Fruit fly (Drosophila melanogaster) whole organism, embryonic: ENCODE measurements around the gene tank.

ENCODE experiments used
- Aef1 ChIP-seq: fragments of 200-800 bp; sonication (Bioruptor generic); IDR thresholded peaks from 3 replicates; pipeline ENCODE4 v1.3.6; 2022; ENCODE audit warnings: missing biosample characterization, missing genetic modification characterization
- CG10462 ChIP-seq: fragments of 200-800 bp; sonication (Bioruptor generic); optimal IDR thresholded peaks from 2 replicates; lab custom pipeline; 2016; ENCODE audit warnings: missing biosample characterization, missing genetic modification characterization
- CG10979 ChIP-seq: fragments of 200-800 bp; sonication (Bioruptor generic); optimal IDR thresholded peaks from 2 replicates; lab custom pipeline; 2018; ENCODE audit warnings: missing biosample characterization, mild to moderate bottlenecking, missing genetic modification characterization, moderate library complexity
- CG12299 ChIP-seq: fragments of 200-800 bp; sonication (Bioruptor generic); optimal IDR thresholded peaks from 2 replicates; lab custom pipeline; 2018; ENCODE audit warnings: missing biosample characterization, mild to moderate bottlenecking, missing genetic modification characterization
- CG13775 ChIP-seq: fragments of 200-800 bp; sonication (Bioruptor generic); optimal IDR thresholded peaks from 3 replicates; lab custom pipeline; 2017; ENCODE audit warnings: missing biosample characterization, mild to moderate bottlenecking, missing genetic modification characterization
- CG1602 ChIP-seq: fragments of 200-800 bp; sonication (Bioruptor generic); optimal IDR thresholded peaks from 3 replicates; lab custom pipeline; 2016; ENCODE audit warnings: missing biosample characterization, missing genetic modification characterization
- CG17359 ChIP-seq: fragments of 200-800 bp; sonication (Bioruptor generic); optimal IDR thresholded peaks from 3 replicates; lab custom pipeline; 2018; ENCODE audit warnings: missing biosample characterization, mild to moderate bottlenecking, missing genetic modification characterization, moderate library complexity
- CG17568 ChIP-seq: fragments of 200-800 bp; sonication (Bioruptor generic); optimal IDR thresholded peaks from 2 replicates; lab custom pipeline; 2018; ENCODE audit warnings: missing biosample characterization, mild to moderate bottlenecking, missing genetic modification characterization, moderate library complexity
- CG18764 ChIP-seq: fragments of 200-800 bp; sonication (Bioruptor generic); optimal IDR thresholded peaks from 3 replicates; lab custom pipeline; 2016; ENCODE audit warnings: missing biosample characterization, missing genetic modification characterization
- CG2129 ChIP-seq: fragments of 200-800 bp; sonication (Bioruptor generic); IDR thresholded peaks from 2 replicates; pipeline ENCODE4 v1.3.6; 2022; ENCODE audit warnings: missing biosample characterization, missing genetic modification characterization; ENCODE audit not compliant: partially characterized antibody
- CG3995 ChIP-seq: fragments of 200-800 bp; sonication (Bioruptor generic); optimal IDR thresholded peaks from 3 replicates; lab custom pipeline; 2016; ENCODE audit warnings: missing biosample characterization, missing genetic modification characterization
- CG43689 ChIP-seq: fragments of 200-800 bp; sonication (Bioruptor generic); IDR thresholded peaks from 2 replicates; pipeline ENCODE4 v1.3.6; 2022; ENCODE audit warnings: missing biosample characterization, missing genetic modification characterization
- CG4404 ChIP-seq: fragments of 200-800 bp; sonication (Bioruptor generic); IDR thresholded peaks from 2 replicates; pipeline ENCODE4 v1.3.6; 2022; ENCODE audit warnings: missing biosample characterization, missing genetic modification characterization
- CG7928 ChIP-seq: fragments of 200-800 bp; sonication (Bioruptor generic); optimal IDR thresholded peaks from 2 replicates; lab custom pipeline; 2017; ENCODE audit warnings: missing biosample characterization, mild to moderate bottlenecking, missing genetic modification characterization
- CG7987 ChIP-seq: fragments of 200-800 bp; sonication (Bioruptor generic); optimal IDR thresholded peaks from 2 replicates; lab custom pipeline; 2018; ENCODE audit warnings: missing biosample characterization, mild to moderate bottlenecking, missing genetic modification characterization, moderate library complexity
- CG8924 ChIP-seq: fragments of 200-800 bp; optimal IDR thresholded peaks from 3 replicates; lab custom pipeline; 2019; ENCODE audit warnings: missing biosample characterization, mild to moderate bottlenecking, missing genetic modification characterization, moderate library complexity
- Drgx ChIP-seq: fragments of 200-800 bp; sonication (Bioruptor generic); IDR thresholded peaks from 2 replicates; pipeline ENCODE4 v1.3.6; 2022; ENCODE audit warnings: missing biosample characterization, missing genetic modification characterization
- H2.0 ChIP-seq: fragments of 200-800 bp; sonication (Bioruptor generic); IDR thresholded peaks from 2 replicates; pipeline ENCODE4 v1.3.6; 2022; ENCODE audit warnings: missing biosample characterization, missing genetic modification characterization
- HmgD ChIP-seq: fragments of 200-800 bp; sonication (Bioruptor generic); optimal IDR thresholded peaks from 3 replicates; lab custom pipeline; 2016; ENCODE audit warnings: missing biosample characterization, missing genetic modification characterization
- Hsf ChIP-seq: fragments of 200-800 bp; sonication (Bioruptor generic); optimal IDR thresholded peaks from 3 replicates; lab custom pipeline; 2016; ENCODE audit warnings: missing biosample characterization, missing genetic modification characterization
- NC2β ChIP-seq: fragments of 200-800 bp; sonication (Bioruptor generic); optimal IDR thresholded peaks from 2 replicates; lab custom pipeline; 2016; ENCODE audit warnings: missing biosample characterization, missing genetic modification characterization
- Poxn ChIP-seq: fragments of 200-800 bp; sonication (Bioruptor generic); IDR thresholded peaks from 2 replicates; pipeline ENCODE4 v1.3.6; 2022; ENCODE audit warnings: missing biosample characterization, missing genetic modification characterization
- Ssrp ChIP-seq: fragments of 200-800 bp; sonication (Bioruptor generic); optimal IDR thresholded peaks from 2 replicates; lab custom pipeline; 2018; ENCODE audit warnings: missing biosample characterization, mild to moderate bottlenecking, missing genetic modification characterization, moderate library complexity
- Taf1 ChIP-seq: fragments of 200-800 bp; sonication (Bioruptor generic); IDR thresholded peaks from 2 replicates; pipeline ENCODE4 v1.3.6; 2022; ENCODE audit warnings: missing biosample characterization, missing genetic modification characterization
- amos ChIP-seq: fragments of 200-800 bp; sonication (Bioruptor generic); IDR thresholded peaks from 2 replicates; pipeline ENCODE4 v1.3.6; 2022; ENCODE audit warnings: missing biosample characterization, missing genetic modification characterization; ENCODE audit not compliant: partially characterized antibody
- caup ChIP-seq: fragments of 200-800 bp; sonication (Bioruptor generic); optimal IDR thresholded peaks from 3 replicates; lab custom pipeline; 2017; ENCODE audit warnings: missing biosample characterization, mild to moderate bottlenecking, missing genetic modification characterization, moderate library complexity; ENCODE audit not compliant: severe bottlenecking
- cg ChIP-seq: fragments of 200-800 bp; sonication (Bioruptor generic); optimal IDR thresholded peaks from 3 replicates; lab custom pipeline; 2019; ENCODE audit warnings: missing biosample characterization, mild to moderate bottlenecking, missing genetic modification characterization, moderate library complexity
- chm ChIP-seq: fragments of 200-800 bp; sonication (Bioruptor generic); IDR thresholded peaks from 2 replicates; pipeline ENCODE4 v1.3.6; 2022; ENCODE audit warnings: missing biosample characterization, missing genetic modification characterization
- dmrt11E ChIP-seq: fragments of 200-800 bp; sonication (Bioruptor generic); optimal IDR thresholded peaks from 3 replicates; lab custom pipeline; 2018; ENCODE audit warnings: missing biosample characterization, mild to moderate bottlenecking, missing genetic modification characterization, moderate library complexity
- fd96Cb ChIP-seq: fragments of 200-800 bp; sonication (Bioruptor generic); optimal IDR thresholded peaks from 2 replicates; lab custom pipeline; 2018; ENCODE audit warnings: missing biosample characterization, mild to moderate bottlenecking, missing genetic modification characterization, moderate library complexity
- fu2 ChIP-seq: fragments of 200-800 bp; sonication (Bioruptor generic); optimal IDR thresholded peaks from 2 replicates; lab custom pipeline; 2016; ENCODE audit warnings: missing biosample characterization, missing genetic modification characterization
- gsb ChIP-seq: fragments of 200-800 bp; sonication (Bioruptor generic); IDR thresholded peaks from 2 replicates; pipeline ENCODE4 v1.3.6; 2022; ENCODE audit warnings: missing biosample characterization, missing genetic modification characterization
- her ChIP-seq: fragments of 200-800 bp; sonication (Bioruptor generic); optimal IDR thresholded peaks from 2 replicates; lab custom pipeline; 2016; ENCODE audit warnings: missing biosample characterization, missing genetic modification characterization
- hkb ChIP-seq, 2 experiments: fragments of 200-800 bp in 1 of 2; fragments of >200 bp in 1 of 2; sonication (Bioruptor generic) in 1 of 2; IDR thresholded peaks in 1 of 2; optimal IDR thresholded peaks in 1 of 2; 2 replicates each; pipeline versions ENCODE4 v1.3.6 to Lab custom; 2017 to 2022; ENCODE audit warnings: missing biosample characterization in 1 of 2, missing genetic modification characterization in 1 of 2
- lola ChIP-seq, 3 experiments: fragments of >200 bp in 2 of 3; fragments of 200-800 bp in 1 of 3; sonication (Bioruptor generic) in 1 of 3; optimal IDR thresholded peaks; 2 replicates each; lab custom pipeline; 2017 to 2019; ENCODE audit warnings: missing biosample characterization in 3 of 3, missing genetic modification characterization in 3 of 3, mild to moderate bottlenecking in 1 of 3, moderate library complexity in 1 of 3
- mam ChIP-seq: fragments of 200-800 bp; sonication (Bioruptor generic); optimal IDR thresholded peaks from 3 replicates; lab custom pipeline; 2016; ENCODE audit warnings: missing biosample characterization, missing genetic modification characterization
- odd ChIP-seq: fragments of 200-800 bp; sonication (Bioruptor generic); optimal IDR thresholded peaks from 2 replicates; lab custom pipeline; 2017; ENCODE audit warnings: missing biosample characterization, mild to moderate bottlenecking, missing genetic modification characterization
- phol ChIP-seq: fragments of 200-800 bp; sonication (Bioruptor generic); optimal IDR thresholded peaks from 3 replicates; lab custom pipeline; 2018; ENCODE audit warnings: missing biosample characterization, mild to moderate bottlenecking, missing genetic modification characterization, moderate library complexity
- ranshi ChIP-seq: fragments of 200-800 bp; sonication (Bioruptor generic); IDR thresholded peaks from 2 replicates; pipeline ENCODE4 v1.3.6; 2022; ENCODE audit warnings: missing biosample characterization, missing genetic modification characterization
- row ChIP-seq: fragments of 200-800 bp; sonication (Bioruptor generic); IDR thresholded peaks from 3 replicates; pipeline ENCODE4 v1.3.6; 2022; ENCODE audit warnings: missing biosample characterization, missing genetic modification characterization
- run ChIP-seq: fragments of 200-800 bp; sonication (Bioruptor generic); optimal IDR thresholded peaks from 3 replicates; lab custom pipeline; 2018; ENCODE audit warnings: missing biosample characterization, mild to moderate bottlenecking, missing genetic modification characterization
- salm ChIP-seq: fragments of 200-800 bp; sonication (Bioruptor generic); optimal IDR thresholded peaks from 2 replicates; lab custom pipeline; 2018; ENCODE audit warnings: missing biosample characterization, mild to moderate bottlenecking, missing genetic modification characterization
- sc ChIP-seq, 3 experiments: fragments of >200 bp in 2 of 3; fragments of 200-800 bp in 1 of 3; sonication (Bioruptor generic) in 1 of 3; optimal IDR thresholded peaks; 2 replicates in 2 of 3; 3 replicates in 1 of 3; lab custom pipeline; 2017; ENCODE audit warnings: mild to moderate bottlenecking in 1 of 3, missing biosample characterization in 1 of 3, missing genetic modification characterization in 1 of 3, missing genetic modification reagents in 1 of 3
- sens-2 ChIP-seq: fragments of 200-800 bp; sonication (Bioruptor generic); IDR thresholded peaks from 2 replicates; pipeline ENCODE4 v1.3.6; 2022; ENCODE audit warnings: missing biosample characterization, missing genetic modification characterization
- shn ChIP-seq: fragments of 200-800 bp; sonication (Bioruptor generic); optimal IDR thresholded peaks from 3 replicates; lab custom pipeline; 2016; ENCODE audit warnings: missing biosample characterization, missing genetic modification characterization
- sim ChIP-seq: fragments of 200-800 bp; sonication (Bioruptor generic); IDR thresholded peaks from 2 replicates; pipeline ENCODE4 v1.3.6; 2022; ENCODE audit warnings: missing biosample characterization, missing genetic modification characterization
- sqz ChIP-seq: fragments of 200-800 bp; sonication (Bioruptor generic); optimal IDR thresholded peaks from 3 replicates; lab custom pipeline; 2018; ENCODE audit warnings: missing biosample characterization, mild to moderate bottlenecking, missing genetic modification characterization
- tup ChIP-seq: fragments of 200-800 bp; sonication (Bioruptor generic); optimal IDR thresholded peaks from 2 replicates; lab custom pipeline; 2016; ENCODE audit warnings: missing biosample characterization, mild to moderate bottlenecking, missing genetic modification characterization, moderate library complexity
- zf30C ChIP-seq: fragments of 200-800 bp; sonication (Bioruptor generic); optimal IDR thresholded peaks from 3 replicates; lab custom pipeline; 2018; ENCODE audit warnings: missing biosample characterization, mild to moderate bottlenecking, missing genetic modification characterization

Gene tank

DNA sequence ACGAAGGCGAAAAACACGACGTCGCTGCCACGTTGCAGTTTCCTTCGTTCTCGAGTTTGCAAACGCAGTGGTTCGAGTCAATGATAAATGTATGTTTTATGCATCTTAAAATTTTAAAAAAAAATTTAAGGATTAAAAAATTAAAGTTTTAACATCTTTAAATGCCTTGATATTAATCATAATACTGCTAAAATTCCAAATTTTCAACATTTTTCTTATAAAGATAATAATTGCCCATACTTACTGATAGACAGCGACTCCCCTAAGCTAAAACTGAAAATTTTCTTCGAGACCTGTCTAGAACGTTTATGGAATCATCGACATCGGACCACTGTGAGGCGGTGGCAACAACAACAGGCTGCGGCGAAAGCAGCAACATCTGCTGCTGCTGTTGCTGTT, 16.5 kb downstream of the tank start (continued):
- no peak for TF ChIP-seq NC2β (GFP tag; lab: Kevin White, UChicago)
- no peak for TF ChIP-seq CG10462 (GFP tag; lab: Kevin White, UChicago)
- TF ChIP-seq CG1602 (GFP tag; lab: Kevin White, UChicago), result no peak
- peak; percentile 61 for TF ChIP-seq CG10979 (tag; lab: Kevin White, UChicago)
- no peak for TF ChIP-seq salm (tag; lab: Kevin White, UChicago)
- TF ChIP-seq Hsf (GFP tag; lab: Kevin White, UChicago), result peak; percentile 44
- TF ChIP-seq Drgx (GFP tag; lab: Robert Waterston, UW), result peak; percentile 70
- no peak for TF ChIP-seq sc (optimal IDR thresholded peaks at IDR 0.05; lab: Kevin White, UChicago)
- TF ChIP-seq sc (GFP tag; optimal IDR thresholded peaks at IDR 0.05; lab: Kevin White, UChicago), result no peak
- peak; percentile 56 for TF ChIP-seq CG4404 (GFP tag; lab: Robert Waterston, UW)
- no peak for TF ChIP-seq her (GFP tag; lab: Kevin White, UChicago)
- peak; percentile 19; the same call in 1 of the 2 replicates for TF ChIP-seq CG43689
- peak; percentile 64; the same call in 1 of the 2 replicates for TF ChIP-seq H2.0
- TF ChIP-seq sqz (GFP tag; lab: Kevin White, UChicago), result peak; percentile 50
- TF ChIP-seq CG12299 (tag; lab: Kevin White, UChicago), result peak; percentile 69
- TF ChIP-seq amos (GFP tag; lab: Robert Waterston, UW), result no peak
- TF ChIP-seq CG18764 (GFP tag; lab: Kevin White, UChicago), result no peak
- no peak for TF ChIP-seq CG2129 (GFP tag; lab: Robert Waterston, UW)
- TF ChIP-seq ranshi (GFP tag; lab: Robert Waterston, UW), result peak; percentile 59
- no peak for TF ChIP-seq tup (GFP tag; lab: Kevin White, UChicago)
- TF ChIP-seq lola (GFP tag; optimal IDR thresholded peaks at IDR 0.05; lab: Kevin White, UChicago), result peak in 1 of 3 experiments; percentile 57
- TF ChIP-seq chm (GFP tag; lab: Robert Waterston, UW), result no peak
- TF ChIP-seq fd96Cb, result peak; percentile 71
- peak; percentile 41 for TF ChIP-seq Ssrp (tag; lab: Kevin White, UChicago)
- no peak for TF ChIP-seq CG7987
- TF ChIP-seq mam (GFP tag; lab: Kevin White, UChicago), result peak; percentile 45
- peak; percentile 21; the same call in 1 of the 2 replicates for TF ChIP-seq gsb
- no peak for TF ChIP-seq shn (GFP tag; lab: Kevin White, UChicago)
- TF ChIP-seq Taf1 (GFP tag; lab: Robert Waterston, UW), result peak; percentile 44
- TF ChIP-seq run, result no peak
- TF ChIP-seq sim (GFP tag; lab: Robert Waterston, UW), result no peak
- no peak for TF ChIP-seq zf30C (GFP tag; lab: Kevin White, UChicago)
- TF ChIP-seq row (GFP tag; lab: Robert Waterston, UW), result peak; percentile 59
- peak; percentile 67 for TF ChIP-seq odd (GFP tag; lab: Kevin White, UChicago)
- no peak for TF ChIP-seq fu2 (GFP tag; lab: Kevin White, UChicago)
- TF ChIP-seq CG17568 (GFP tag; lab: Kevin White, UChicago), result peak; percentile 36
- TF ChIP-seq CG13775 (GFP tag; lab: Kevin White, UChicago), result peak; percentile 21
- TF ChIP-seq CG8924 (tag; lab: Kevin White, UChicago), result peak; percentile 70
- peak; percentile 65 for TF ChIP-seq phol (tag; lab: Kevin White, UChicago)
- TF ChIP-seq caup, result peak; percentile 80
- peak; percentile 7 for TF ChIP-seq CG7928
- no peak for TF ChIP-seq HmgD
- TF ChIP-seq Aef1 (GFP tag; lab: Robert Waterston, UW), result peak; percentile 69
- peak; percentile 23 for TF ChIP-seq CG3995
- peak; percentile 75 for TF ChIP-seq CG17359
- TF ChIP-seq Poxn, result no peak
- TF ChIP-seq cg, result no peak
- no peak for TF ChIP-seq hkb (optimal IDR thresholded peaks at IDR 0.05; lab: Kevin White, UChicago)
- peak; percentile 73 for TF ChIP-seq hkb (GFP tag; IDR thresholded peaks at IDR 0.05; lab: Robert Waterston, UW)
- peak; percentile 18 for TF ChIP-seq dmrt11E (tag; lab: Kevin White, UChicago)
- no peak for TF ChIP-seq sens-2 (GFP tag; lab: Robert Waterston, UW)
